Fruit fly (Drosophila melanogaster): ENCODE measurements around the gene CG43095.

Gene CG43095

DNA sequence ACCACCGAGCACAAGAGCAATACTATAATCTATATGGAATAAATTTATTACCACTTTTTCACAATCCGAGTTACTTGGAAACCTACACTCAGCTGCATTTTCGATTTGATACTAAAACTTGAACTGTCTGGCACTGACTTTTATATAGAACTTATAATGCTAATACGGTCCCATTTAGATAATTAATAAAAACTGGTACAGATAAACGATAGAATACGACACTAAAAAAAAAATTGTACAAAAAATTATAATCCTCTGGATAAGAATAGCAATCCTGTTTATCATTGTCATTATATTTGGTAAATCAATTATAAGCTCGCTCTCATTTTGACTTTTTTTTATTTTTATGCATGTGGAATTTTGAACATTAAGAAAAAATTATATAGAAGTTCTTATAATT lies 1.4 kb downstream of the CG43095 start, which contains the start of gene CG43093:
Gene CG43093, minus strand, starts transcription at position 101 of the 400 bp plus-strand sequence.
- TF ChIP-seq CG6163 (GFP tag; IDR thresholded peaks at IDR 0.05) (no peak), svp (GFP tag) (no peak), topi (GFP tag; optimal IDR thresholded peaks at IDR 0.05) (no peak), lz (GFP tag; optimal IDR thresholded peaks at IDR 0.05) (no peak), CG3032 (tag; optimal IDR thresholded peaks at IDR 0.05) (no peak), fd59A (GFP tag; optimal IDR thresholded peaks at IDR 0.05) (no peak), Smox (GFP tag; optimal IDR thresholded peaks at IDR 0.05) (no peak), Eip93F (GFP tag; optimal IDR thresholded peaks at IDR 0.05) (no peak), Hr38 (GFP tag; optimal IDR thresholded peaks at IDR 0.05) (no peak), CG11762 (GFP tag; optimal IDR thresholded peaks at IDR 0.05; ENCODE audit: insufficient read depth) (no peak), eg (GFP tag; IDR thresholded peaks at IDR 0.05) (no peak), CG34406 (GFP tag; optimal IDR thresholded peaks at IDR 0.05) (no peak), acj6 (GFP tag; optimal IDR thresholded peaks at IDR 0.05) (no peak), CG7368 (GFP tag; optimal IDR thresholded peaks at IDR 0.05) (no peak), CG1621 (tag; optimal IDR thresholded peaks at IDR 0.05) (no peak), CG11902 (GFP tag; optimal IDR thresholded peaks at IDR 0.05) (no peak), CG8119 (GFP tag; IDR thresholded peaks at IDR 0.05) (no peak), CG11294 (GFP tag; IDR thresholded peaks at IDR 0.05) (no peak), Hr39 (GFP tag; optimal IDR thresholded peaks at IDR 0.05) (no peak)

DNA sequence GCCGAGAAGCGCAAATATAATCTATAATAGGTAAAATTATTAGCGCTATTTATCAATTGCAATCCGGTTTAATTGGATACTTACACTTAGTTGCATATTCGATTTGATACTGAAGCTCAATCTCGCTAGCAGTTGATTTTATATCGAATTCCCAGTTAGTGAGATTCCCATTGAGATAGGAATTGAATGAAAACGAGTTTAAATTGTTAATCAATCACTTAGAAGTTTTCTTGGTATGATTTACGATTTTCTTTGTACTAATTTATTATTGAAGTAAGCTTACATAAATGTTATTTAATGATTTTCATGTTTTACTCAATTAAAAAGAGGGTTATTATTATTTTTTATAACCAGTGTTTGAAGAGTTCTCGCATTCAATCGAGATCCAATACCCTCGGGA lies 2.0 kb downstream of the CG43095 start, which contains the start of gene CG43092:
Gene CG43092, minus strand, starts transcription at position 101 of the 400 bp plus-strand sequence.
- TF ChIP-seq fkh (GFP tag; optimal IDR thresholded peaks at IDR 0.05) (no peak), cyc (GFP tag; optimal IDR thresholded peaks at IDR 0.05) (no peak), CG10669 (GFP tag; optimal IDR thresholded peaks at IDR 0.05) (no peak), Ets21C (GFP tag; optimal IDR thresholded peaks at IDR 0.05) (no peak), Hr38 (GFP tag; optimal IDR thresholded peaks at IDR 0.05) (no peak), CG6276 (GFP tag; optimal IDR thresholded peaks at IDR 0.05) (no peak), CG8119 (GFP tag; IDR thresholded peaks at IDR 0.05) (no peak), Hr4 (GFP tag; optimal IDR thresholded peaks at IDR 0.05) (no peak), CG3919 (GFP tag; optimal IDR thresholded peaks at IDR 0.05) (no peak), CG4318 (GFP tag; optimal IDR thresholded peaks at IDR 0.05) (no peak), fd59A (GFP tag; optimal IDR thresholded peaks at IDR 0.05) (no peak), Ets96B (tag; optimal IDR thresholded peaks at IDR 0.05) (no peak), CG6854 (GFP tag; optimal IDR thresholded peaks at IDR 0.05) (no peak)

DNA sequence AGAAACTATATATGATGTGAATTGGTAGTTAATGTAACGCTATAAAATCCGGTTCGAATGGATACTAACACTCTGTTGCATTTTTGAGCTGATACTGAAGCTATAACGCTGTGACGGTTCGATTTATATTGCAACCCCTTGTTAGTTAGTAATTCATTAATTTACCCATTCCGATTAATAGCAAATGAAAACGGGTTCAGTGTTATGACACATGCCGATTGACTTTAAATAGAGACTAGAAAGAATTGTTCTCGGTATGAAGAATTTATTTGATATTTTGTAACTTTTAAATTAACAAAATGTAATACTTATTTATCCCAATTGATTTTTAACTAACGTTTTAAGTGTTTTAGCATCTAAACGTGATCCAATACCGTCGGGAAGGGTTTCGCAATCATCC lies 2.9 kb downstream of the CG43095 start, which contains the start of gene CG43091:
Gene CG43091, minus strand, starts transcription at position 101 of the 400 bp plus-strand sequence.
- TF ChIP-seq fkh (GFP tag; optimal IDR thresholded peaks at IDR 0.05) (no peak), CG6854 (GFP tag; optimal IDR thresholded peaks at IDR 0.05) (no peak), cyc (GFP tag; optimal IDR thresholded peaks at IDR 0.05) (no peak), salr (GFP tag; optimal IDR thresholded peaks at IDR 0.05) (no peak), Hr38 (GFP tag; optimal IDR thresholded peaks at IDR 0.05) (no peak), Met (GFP tag; optimal IDR thresholded peaks at IDR 0.05) (no peak), Sox15 (GFP tag; optimal IDR thresholded peaks at IDR 0.05) (no peak), CG8632 (GFP tag; optimal IDR thresholded peaks at IDR 0.05) (no peak), Hr4 (GFP tag; optimal IDR thresholded peaks at IDR 0.05) (no peak), Eip75B (GFP tag; optimal IDR thresholded peaks at IDR 0.05) (no peak), Ets21C (GFP tag; optimal IDR thresholded peaks at IDR 0.05) (no peak), CG6163 (GFP tag; IDR thresholded peaks at IDR 0.05) (no peak), spab (GFP tag; optimal IDR thresholded peaks at IDR 0.05) (no peak), CG11902 (GFP tag; optimal IDR thresholded peaks at IDR 0.05) (no peak), CG6276 (GFP tag; optimal IDR thresholded peaks at IDR 0.05) (no peak), CG3919 (GFP tag; optimal IDR thresholded peaks at IDR 0.05) (no peak)

DNA sequence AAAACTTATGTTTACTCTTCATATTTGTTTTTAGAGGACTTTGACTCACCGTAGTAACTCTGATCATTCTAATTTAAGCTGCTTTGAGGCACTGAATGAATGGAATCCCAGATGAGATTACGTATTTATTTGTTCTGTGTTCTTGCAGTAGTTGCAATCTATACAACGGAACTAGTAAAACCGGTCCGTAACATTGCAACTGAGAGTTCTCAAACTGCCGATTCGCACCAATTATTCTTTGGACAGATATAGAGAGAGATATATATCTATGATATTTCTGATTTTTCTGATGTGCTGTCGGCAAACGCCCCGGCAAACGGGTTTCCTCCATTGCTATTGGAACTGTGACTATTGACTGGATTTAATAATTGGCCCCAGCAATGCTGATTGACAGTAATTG lies 4.0 kb downstream of the CG43095 start, which contains the start of gene CG13841:
Gene CG13841, minus strand, starts transcription at position 101 of the 400 bp plus-strand sequence.
- TF ChIP-seq achi (GFP tag; optimal IDR thresholded peaks at IDR 0.05), result no peak
- no peak for TF ChIP-seq topi (GFP tag; optimal IDR thresholded peaks at IDR 0.05)
- no peak for TF ChIP-seq CG7368 (GFP tag; optimal IDR thresholded peaks at IDR 0.05)
- no peak for TF ChIP-seq CG32006 (GFP tag; optimal IDR thresholded peaks at IDR 0.05)
- no peak for TF ChIP-seq ss (GFP tag; optimal IDR thresholded peaks at IDR 0.05)
- no peak for TF ChIP-seq CG10669 (GFP tag; optimal IDR thresholded peaks at IDR 0.05)
- no peak for TF ChIP-seq Hr39 (GFP tag; optimal IDR thresholded peaks at IDR 0.05)
- TF ChIP-seq CG6854 (GFP tag; optimal IDR thresholded peaks at IDR 0.05), result no peak
- no peak for TF ChIP-seq Sox15 (GFP tag; optimal IDR thresholded peaks at IDR 0.05)
- TF ChIP-seq fd59A (GFP tag; optimal IDR thresholded peaks at IDR 0.05), result no peak
- no peak for TF ChIP-seq net (GFP tag; optimal IDR thresholded peaks at IDR 0.05)
- TF ChIP-seq CG10631 (GFP tag; optimal IDR thresholded peaks at IDR 0.05), result no peak
- no peak for TF ChIP-seq CG16779 (tag; optimal IDR thresholded peaks at IDR 0.05)
- TF ChIP-seq acj6 (GFP tag; optimal IDR thresholded peaks at IDR 0.05), result no peak
- TF ChIP-seq pdm3 (GFP tag; optimal IDR thresholded peaks at IDR 0.05), result no peak
- no peak for TF ChIP-seq Sox102F (GFP tag; optimal IDR thresholded peaks at IDR 0.05)
- no peak for TF ChIP-seq Eip75B (GFP tag; optimal IDR thresholded peaks at IDR 0.05)

All from whole organism, prepupa.